Worm (Caenorhabditis elegans): ENCODE measurements around the gene C18A3.11.

Gene C18A3.11

DNA sequence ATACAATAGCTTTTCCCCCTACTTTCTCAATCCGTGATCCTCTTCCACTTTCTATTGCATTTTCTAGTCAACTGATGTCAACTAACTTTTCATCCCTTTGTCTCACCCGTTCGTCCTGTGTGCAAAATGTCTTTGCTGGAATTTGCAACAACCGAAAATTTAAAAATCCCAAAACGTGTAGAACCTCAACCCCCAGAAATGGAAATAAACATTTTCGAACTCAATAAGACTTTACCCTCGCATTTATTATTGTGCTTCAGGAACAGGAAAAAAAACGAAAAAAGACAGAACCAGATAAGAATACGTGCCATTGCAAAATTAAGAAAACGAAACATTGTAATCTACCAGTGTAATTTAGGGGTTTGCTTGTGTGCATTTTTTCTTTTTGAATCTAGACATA, 18.7 kb upstream of the C18A3.11 start (continued):
- TF ChIP-seq ceh-100 (GFP tag; IDR thresholded peaks at IDR 0.05) (no peak; the same call in 1 of the 2 replicates), dpff-1 (tag; optimal IDR thresholded peaks at IDR 0.05) (no peak), ztf-3 (GFP tag; optimal IDR thresholded peaks at IDR 0.05) (no peak), snpc-1.3 (tag; optimal IDR thresholded peaks at IDR 0.05; ENCODE audit: insufficient read depth) (no peak), F57C9.4 (tag; optimal IDR thresholded peaks at IDR 0.05) (no peak), F33H1.4 (GFP tag; IDR thresholded peaks at IDR 0.05) (no peak), ceh-91 (GFP tag; IDR thresholded peaks at IDR 0.05) (no peak), hmg-20 (GFP tag; IDR thresholded peaks at IDR 0.05) (no peak), nfya-1 (tag; optimal IDR thresholded peaks at IDR 0.05; ENCODE audit: borderline replicate concordance, insufficient read depth) (no peak), F23B12.7 (tag; optimal IDR thresholded peaks at IDR 0.05; ENCODE audit: insufficient read depth) (no peak), ama-1 (optimal IDR thresholded peaks at IDR 0.05) (no peak), ama-1 (GFP tag; optimal IDR thresholded peaks at IDR 0.05) (peak in 1 of 2 experiments; percentile 45), Y53F4B.3 (GFP tag; IDR thresholded peaks at IDR 0.05) (no peak), hrde-1 (tag; optimal IDR thresholded peaks at IDR 0.05; ENCODE audit: borderline replicate concordance) (peak; percentile 68), T26A5.8 (tag; optimal IDR thresholded peaks at IDR 0.05) (no peak), T07F8.4 (tag; optimal IDR thresholded peaks at IDR 0.05) (no peak), bed-2 (GFP tag; IDR thresholded peaks at IDR 0.05) (no peak), lin-26 (GFP tag; IDR thresholded peaks at IDR 0.05) (peak; percentile 38; the same call in 1 of the 2 replicates), akir-1 (GFP tag; optimal IDR thresholded peaks at IDR 0.05) (no peak)

DNA sequence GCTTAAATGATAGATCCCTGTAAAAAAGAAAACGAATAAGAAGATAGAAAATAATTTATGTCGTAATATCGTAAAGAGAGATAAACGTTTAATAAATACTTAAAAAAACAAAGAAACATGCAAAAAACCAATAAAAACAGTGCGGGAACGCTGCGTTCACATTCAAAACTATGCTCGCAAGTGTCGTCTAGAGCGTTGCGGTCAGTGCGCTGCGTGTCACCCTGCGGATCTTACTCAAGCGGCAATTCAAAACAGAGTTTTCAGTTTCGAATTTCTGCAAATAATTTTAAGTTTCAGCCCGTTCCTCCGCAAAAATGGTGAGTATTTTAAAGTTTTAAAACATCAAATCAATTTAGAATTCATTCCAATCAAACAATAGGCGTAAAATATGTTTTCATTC, 16.0 kb upstream of the C18A3.11 start, which contains the start of the genes tiar-1 and lelo-4:
Gene tiar-1 (minus strand): TSS at position 17 of the 400 bp plus-strand sequence.
Gene lelo-4 (plus strand): TSS at position 118 of the 400 bp plus-strand sequence.
- TF ChIP-seq attf-5 (GFP tag; optimal IDR thresholded peaks at IDR 0.05) (peak; percentile 64), lsl-1 (GFP tag; optimal IDR thresholded peaks at IDR 0.05) (peak; percentile 14), ekl-4 (GFP tag; IDR thresholded peaks at IDR 0.05) (0 out of 2 replicates have a peak, but pooled peaks have one; percentile 31), lin-35 (GFP tag; optimal IDR thresholded peaks at IDR 0.05) (peak in 1 of 3 experiments; percentile 62), lin-40 (tag; optimal IDR thresholded peaks at IDR 0.05) (peak; percentile 16), snpc-3.4 (tag; optimal IDR thresholded peaks at IDR 0.05) (peak; percentile 72), Y95B8A.8 (GFP tag; IDR thresholded peaks at IDR 0.05) (no peak), tbp1 (GFP tag; optimal IDR thresholded peaks at IDR 0.05) (peak; percentile 16), Y56A3A.18 (GFP tag; IDR thresholded peaks at IDR 0.05) (no peak), lin-26 (GFP tag; IDR thresholded peaks at IDR 0.05) (no peak), madf-10 (tag; optimal IDR thresholded peaks at IDR 0.05) (no peak), nhr-80 (tag; optimal IDR thresholded peaks at IDR 0.05) (peak; percentile 27), cebp-2 (GFP tag; IDR thresholded peaks at IDR 0.05) (no peak), ztf-28 (GFP tag; IDR thresholded peaks at IDR 0.05) (no peak), ztf-25 (GFP tag; IDR thresholded peaks at IDR 0.05) (no peak), ceh-100 (GFP tag; IDR thresholded peaks at IDR 0.05) (peak; percentile 44; the same call in 1 of the 2 replicates), rcor-1 (GFP tag; IDR thresholded peaks at IDR 0.05) (no peak), hrde-1 (tag; optimal IDR thresholded peaks at IDR 0.05; ENCODE audit: borderline replicate concordance) (no peak), madf-6 (GFP tag; IDR thresholded peaks at IDR 0.05) (peak; percentile 53; the same call in 1 of the 2 replicates), let-607 (tag; optimal IDR thresholded peaks at IDR 0.05) (peak in 1 of 2 experiments; percentile 10), ceh-27 (GFP tag; optimal IDR thresholded peaks at IDR 0.05) (peak; percentile 78), madf-3 (GFP tag; IDR thresholded peaks at IDR 0.05) (peak; percentile 99), K12H6.12 (tag; optimal IDR thresholded peaks at IDR 0.05) (peak; percentile 38), lin-54 (GFP tag; optimal IDR thresholded peaks at IDR 0.05) (peak; percentile 93), dpl-1 (GFP tag; optimal IDR thresholded peaks at IDR 0.05) (peak; percentile 73), nfyb-1 (GFP tag; IDR thresholded peaks at IDR 0.05) (peak; percentile 61; the same call in 1 of the 2 replicates), cebp-1 (GFP tag; IDR thresholded peaks at IDR 0.05) (no peak), cebp-1 (tag; optimal IDR thresholded peaks at IDR 0.05) (peak; percentile 42), snpc-4 (GFP tag; optimal IDR thresholded peaks at IDR 0.05) (peak; percentile 4), snpc-4 (tag; optimal IDR thresholded peaks at IDR 0.05) (peak in 3 of 4 experiments; percentile 27 to 63 (median 62)), mcd-1 (GFP tag; IDR thresholded peaks at IDR 0.05) (0 out of 2 replicates have a peak, but pooled peaks have one; percentile 45)
